Fruit fly (Drosophila melanogaster) whole organism, embryonic: ENCODE results near the gene CG34039.

ENCODE experiments used
- B-H2 ChIP-seq: fragments of 200-800 bp; sonication (Bioruptor generic); optimal IDR thresholded peaks from 2 replicates; lab custom pipeline; 2018; ENCODE audit warnings: missing biosample characterization, mild to moderate bottlenecking, missing genetic modification characterization
- CG13775 ChIP-seq: fragments of 200-800 bp; sonication (Bioruptor generic); optimal IDR thresholded peaks from 3 replicates; lab custom pipeline; 2017; ENCODE audit warnings: missing biosample characterization, mild to moderate bottlenecking, missing genetic modification characterization
- CG14014 ChIP-seq: fragments of 200-800 bp; sonication (Bioruptor generic); IDR thresholded peaks from 2 replicates; pipeline ENCODE4 v1.3.6; 2022; ENCODE audit warnings: missing biosample characterization, missing genetic modification characterization
- CG15073 ChIP-seq: fragments of 200-800 bp; sonication (Bioruptor generic); optimal IDR thresholded peaks from 2 replicates; lab custom pipeline; 2016; ENCODE audit warnings: missing biosample characterization, missing genetic modification characterization
- CG16779 ChIP-seq: fragments of 200-800 bp; sonication (Bioruptor generic); IDR thresholded peaks from 2 replicates; pipeline ENCODE4 v1.3.6; 2022; ENCODE audit warnings: missing biosample characterization, missing genetic modification characterization
- CG17359 ChIP-seq: fragments of 200-800 bp; sonication (Bioruptor generic); optimal IDR thresholded peaks from 3 replicates; lab custom pipeline; 2018; ENCODE audit warnings: missing biosample characterization, mild to moderate bottlenecking, missing genetic modification characterization, moderate library complexity
- CG17612 ChIP-seq: fragments of 200-800 bp; sonication (Bioruptor generic); IDR thresholded peaks from 2 replicates; pipeline ENCODE4 v1.3.6; 2022; ENCODE audit warnings: missing biosample characterization, missing genetic modification characterization
- CG17912 ChIP-seq: fragments of 200-800 bp; sonication (Bioruptor generic); optimal IDR thresholded peaks from 2 replicates; lab custom pipeline; 2018; ENCODE audit warnings: missing biosample characterization, mild to moderate bottlenecking, missing genetic modification characterization
- CG18011 ChIP-seq: fragments of 200-800 bp; sonication (Bioruptor generic); optimal IDR thresholded peaks from 2 replicates; lab custom pipeline; 2017; ENCODE audit warnings: missing biosample characterization, missing genetic modification characterization, mild to moderate bottlenecking, moderate library complexity, missing genotype
- CG1832 ChIP-seq: fragments of 200-800 bp; sonication (Bioruptor generic); optimal IDR thresholded peaks from 2 replicates; lab custom pipeline; 2017; ENCODE audit warnings: missing biosample characterization, mild to moderate bottlenecking, missing genetic modification characterization, inconsistent platforms
- CG30431 ChIP-seq: fragments of 200-800 bp; sonication (Bioruptor generic); optimal IDR thresholded peaks from 2 replicates; lab custom pipeline; 2017; ENCODE audit warnings: missing biosample characterization, missing genetic modification characterization
- CG32767 ChIP-seq: fragments of 200-800 bp; sonication (Bioruptor generic); IDR thresholded peaks from 2 replicates; pipeline ENCODE4 v1.3.6; 2022; ENCODE audit warnings: missing biosample characterization, missing genetic modification characterization
- CG32772 ChIP-seq: fragments of 200-800 bp; sonication (Bioruptor generic); IDR thresholded peaks from 2 replicates; pipeline ENCODE4 v1.3.6; 2022; ENCODE audit warnings: missing biosample characterization, missing genetic modification characterization
- CG4282 ChIP-seq: fragments of 200-800 bp; sonication (Bioruptor generic); optimal IDR thresholded peaks from 2 replicates; lab custom pipeline; 2016; ENCODE audit warnings: missing biosample characterization, missing genetic modification characterization
- CG43689 ChIP-seq: fragments of 200-800 bp; sonication (Bioruptor generic); IDR thresholded peaks from 2 replicates; pipeline ENCODE4 v1.3.6; 2022; ENCODE audit warnings: missing biosample characterization, missing genetic modification characterization
- CG5953 ChIP-seq: fragments of 200-800 bp; sonication (Bioruptor generic); IDR thresholded peaks from 2 replicates; pipeline ENCODE4 v1.3.6; 2022; ENCODE audit warnings: missing biosample characterization, missing genetic modification characterization
- CG6272 ChIP-seq: fragments of 200-800 bp; sonication (Bioruptor generic); IDR thresholded peaks from 2 replicates; pipeline ENCODE4 v1.3.6; 2022; ENCODE audit warnings: missing biosample characterization, missing genetic modification characterization
- CG7786 ChIP-seq: fragments of 200-800 bp; sonication (Bioruptor generic); optimal IDR thresholded peaks from 2 replicates; lab custom pipeline; 2016; ENCODE audit warnings: missing biosample characterization, missing genetic modification characterization
- CG7839 ChIP-seq: fragments of 200-800 bp; sonication (Bioruptor generic); optimal IDR thresholded peaks from 3 replicates; lab custom pipeline; 2018; ENCODE audit warnings: missing biosample characterization, mild to moderate bottlenecking, missing genetic modification characterization, moderate library complexity
- D ChIP-seq, 2 experiments: fragments of 200-800 bp in 1 of 2; fragments of >200 bp in 1 of 2; sonication (Bioruptor generic) in 1 of 2; optimal IDR thresholded peaks; 2 replicates in 1 of 2; 3 replicates in 1 of 2; lab custom pipeline; 2017; ENCODE audit warnings: mild to moderate bottlenecking in 1 of 2, missing biosample characterization in 1 of 2, missing genetic modification characterization in 1 of 2, missing genetic modification reagents in 1 of 2
- Dek ChIP-seq: fragments of 200-800 bp; sonication (Bioruptor generic); optimal IDR thresholded peaks from 3 replicates; lab custom pipeline; 2019; ENCODE audit warnings: missing biosample characterization, mild to moderate bottlenecking, missing genetic modification characterization, moderate library complexity
- Dfd ChIP-seq, 2 experiments: fragments of >200 bp; optimal IDR thresholded peaks; 2 replicates each; lab custom pipeline; 2017; ENCODE audit warnings: missing biosample characterization in 2 of 2, missing genetic modification characterization in 2 of 2
- Hey ChIP-seq: fragments of 200-800 bp; sonication (Bioruptor generic); optimal IDR thresholded peaks from 3 replicates; lab custom pipeline; 2018; ENCODE audit warnings: missing biosample characterization, mild to moderate bottlenecking, missing genetic modification characterization
- MTF-1 ChIP-seq: fragments of 200-800 bp; sonication (Bioruptor generic); optimal IDR thresholded peaks from 2 replicates; lab custom pipeline; 2018; ENCODE audit warnings: missing biosample characterization, mild to moderate bottlenecking, missing genetic modification characterization, borderline replicate concordance
- NC2β ChIP-seq: fragments of 200-800 bp; sonication (Bioruptor generic); optimal IDR thresholded peaks from 2 replicates; lab custom pipeline; 2016; ENCODE audit warnings: missing biosample characterization, missing genetic modification characterization
- Sry-β ChIP-seq: fragments of 200-800 bp; sonication (Bioruptor generic); optimal IDR thresholded peaks from 2 replicates; lab custom pipeline; 2018; ENCODE audit warnings: missing biosample characterization, mild to moderate bottlenecking, missing genetic modification characterization, moderate library complexity
- Taf1 ChIP-seq: fragments of 200-800 bp; sonication (Bioruptor generic); IDR thresholded peaks from 2 replicates; pipeline ENCODE4 v1.3.6; 2022; ENCODE audit warnings: missing biosample characterization, missing genetic modification characterization
- Trl ChIP-seq, 3 experiments: fragments of >200 bp in 2 of 3; fragments of 200-800 bp in 1 of 3; sonication (Bioruptor generic) in 1 of 3; optimal IDR thresholded peaks; 2 replicates in 1 of 3; 3 replicates in 2 of 3; lab custom pipeline; 2016 to 2017; ENCODE audit warnings: missing biosample characterization in 1 of 3, missing genetic modification characterization in 1 of 3
- Usf ChIP-seq: fragments of 200-800 bp; sonication (Bioruptor generic); optimal IDR thresholded peaks from 2 replicates; lab custom pipeline; 2017; ENCODE audit warnings: missing genotype, missing biosample characterization, missing genetic modification characterization
- Vsx1 ChIP-seq: fragments of 200-800 bp; sonication (Bioruptor generic); optimal IDR thresholded peaks from 2 replicates; lab custom pipeline; 2017; ENCODE audit warnings: missing biosample characterization, mild to moderate bottlenecking, missing genetic modification characterization, missing genetic modification reagents
- YL-1 ChIP-seq: fragments of 200-800 bp; sonication (Bioruptor generic); optimal IDR thresholded peaks from 3 replicates; lab custom pipeline; 2017; ENCODE audit warnings: missing biosample characterization, mild to moderate bottlenecking, missing genetic modification characterization
- ac ChIP-seq: fragments of 200-800 bp; sonication (Bioruptor generic); optimal IDR thresholded peaks from 3 replicates; lab custom pipeline; 2017; ENCODE audit warnings: missing biosample characterization, mild to moderate bottlenecking, missing genetic modification characterization
- ara ChIP-seq: fragments of 200-800 bp; sonication (Bioruptor generic); IDR thresholded peaks from 2 replicates; pipeline ENCODE4 v1.3.6; 2022; ENCODE audit warnings: missing biosample characterization, missing genetic modification characterization
- bsh ChIP-seq, 2 experiments: fragments of 200-800 bp; sonication (Bioruptor generic); optimal IDR thresholded peaks; 2 replicates each; lab custom pipeline; 2017 to 2018; ENCODE audit warnings: mild to moderate bottlenecking in 2 of 2, missing biosample characterization in 2 of 2, missing genetic modification characterization in 2 of 2, moderate library complexity in 1 of 2
- cwo ChIP-seq: fragments of 200-800 bp; sonication (Bioruptor generic); optimal IDR thresholded peaks from 3 replicates; lab custom pipeline; 2017; ENCODE audit warnings: missing biosample characterization, missing genetic modification characterization, mild to moderate bottlenecking, moderate library complexity, missing genetic modification reagents
- fd64A ChIP-seq: fragments of 200-800 bp; sonication (Bioruptor generic); optimal IDR thresholded peaks from 3 replicates; lab custom pipeline; 2018; ENCODE audit warnings: missing biosample characterization, mild to moderate bottlenecking, missing genetic modification characterization
- jigr1 ChIP-seq: fragments of 200-800 bp; sonication (Bioruptor generic); IDR thresholded peaks from 3 replicates; pipeline ENCODE4 v1.3.6; 2022; ENCODE audit warnings: missing biosample characterization, missing genetic modification characterization
- klu ChIP-seq: fragments of 200-800 bp; sonication (Bioruptor generic); IDR thresholded peaks from 2 replicates; pipeline ENCODE4 v1.3.6; 2022; ENCODE audit warnings: missing biosample characterization, missing genetic modification characterization
- maf-S ChIP-seq: fragments of 200-800 bp; sonication (Bioruptor generic); optimal IDR thresholded peaks from 2 replicates; lab custom pipeline; 2016; ENCODE audit warnings: missing biosample characterization, missing genetic modification characterization
- nau ChIP-seq: fragments of 200-800 bp; sonication (Bioruptor generic); optimal IDR thresholded peaks from 3 replicates; lab custom pipeline; 2017; ENCODE audit warnings: missing biosample characterization, mild to moderate bottlenecking, missing genetic modification characterization, missing genetic modification reagents
- nmo ChIP-seq: fragments of 200-800 bp; sonication (Bioruptor generic); optimal IDR thresholded peaks from 2 replicates; lab custom pipeline; 2018; ENCODE audit warnings: missing biosample characterization, mild to moderate bottlenecking, missing genetic modification characterization, moderate library complexity
- sd ChIP-seq: fragments of 200-800 bp; sonication (Bioruptor generic); optimal IDR thresholded peaks from 3 replicates; lab custom pipeline; 2018; ENCODE audit warnings: missing biosample characterization, mild to moderate bottlenecking, missing genetic modification characterization, moderate library complexity
- sens ChIP-seq: fragments of 200-800 bp; sonication (Bioruptor generic); peaks from one replicate; lab custom pipeline; 2016; ENCODE audit warnings: missing biosample characterization, missing genetic modification characterization
- seq ChIP-seq: fragments of 200-800 bp; sonication (Bioruptor generic); IDR thresholded peaks from 2 replicates; pipeline ENCODE4 v1.3.6; 2022; ENCODE audit warnings: missing biosample characterization, missing genetic modification characterization
- slbo ChIP-seq: fragments of 200-800 bp; sonication (Bioruptor generic); IDR thresholded peaks from 2 replicates; pipeline ENCODE4 v1.3.6; 2022; ENCODE audit warnings: missing biosample characterization, missing genetic modification characterization
- sob ChIP-seq: fragments of 200-800 bp; sonication (Bioruptor generic); IDR thresholded peaks from 2 replicates; pipeline ENCODE4 v1.3.6; 2022; ENCODE audit warnings: missing biosample characterization, missing genetic modification characterization
- trh ChIP-seq: fragments of 200-800 bp; sonication (Bioruptor generic); optimal IDR thresholded peaks from 2 replicates; lab custom pipeline; 2016; ENCODE audit warnings: missing biosample characterization, missing genetic modification characterization
- vnd ChIP-seq: fragments of 200-800 bp; sonication (Bioruptor generic); IDR thresholded peaks from 3 replicates; pipeline ENCODE4 v1.3.6; 2022; ENCODE audit warnings: missing biosample characterization, missing genetic modification characterization; ENCODE audit not compliant: partially characterized antibody
- yki ChIP-seq: fragments of >200 bp; optimal IDR thresholded peaks from 3 replicates; lab custom pipeline; 2018
- zen ChIP-seq: fragments of 200-800 bp; sonication (Bioruptor generic); optimal IDR thresholded peaks from 3 replicates; lab custom pipeline; 2018; ENCODE audit warnings: missing biosample characterization, mild to moderate bottlenecking, missing genetic modification characterization, moderate library complexity
- zfh1 ChIP-seq: fragments of 200-800 bp; sonication (Bioruptor generic); IDR thresholded peaks from 3 replicates; pipeline ENCODE4 v1.3.6; 2022; ENCODE audit warnings: missing biosample characterization, missing genetic modification characterization

The CG34039 gene

DNA sequence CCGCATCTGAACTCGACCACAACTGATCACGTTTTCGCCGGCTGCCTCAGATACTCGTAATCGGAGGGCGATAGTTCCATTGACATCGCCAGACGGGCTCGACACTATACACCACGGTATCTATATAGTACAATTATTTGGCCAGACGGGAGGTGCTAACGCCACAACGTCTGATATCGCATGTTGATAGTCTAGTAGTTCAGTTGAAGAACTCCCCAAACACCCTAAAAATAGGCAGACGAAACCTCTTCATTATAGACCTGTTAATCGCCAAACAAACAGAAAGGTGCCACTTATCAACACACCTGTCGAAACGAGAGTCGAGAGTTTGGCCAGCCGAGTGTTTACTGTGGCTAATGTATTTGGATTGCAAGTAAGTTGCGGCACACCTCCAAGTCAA lies 4.7 kb upstream of the CG34039 start (continued):
- no peak; the same call in 1 of the 2 replicates for TF ChIP-seq CG14014 (GFP tag; lab: Robert Waterston, UW)
- no peak for TF ChIP-seq CG7839 (tag; lab: Kevin White, UChicago)
- peak; percentile 76 for TF ChIP-seq fd64A
- TF ChIP-seq zen (tag; lab: Kevin White, UChicago), result peak; percentile 73
- no peak for TF ChIP-seq Dek (tag; lab: Kevin White, UChicago)
- no peak for TF ChIP-seq CG32772 (GFP tag; lab: Robert Waterston, UW)
- no peak for TF ChIP-seq CG43689
- TF ChIP-seq CG5953 (GFP tag; lab: Robert Waterston, UW), result no peak
- peak; percentile 75 for TF ChIP-seq Vsx1 (GFP tag; lab: Kevin White, UChicago)
- TF ChIP-seq CG1832 (GFP tag; lab: Kevin White, UChicago), result no peak
- no peak for TF ChIP-seq klu (GFP tag; lab: Robert Waterston, UW)
- TF ChIP-seq CG15073 (GFP tag; lab: Kevin White, UChicago), result no peak
- TF ChIP-seq yki, result no peak
- TF ChIP-seq Dfd (GFP tag; optimal IDR thresholded peaks at IDR 0.05; lab: Kevin White, UChicago), result no peak
- peak in 1 of 2 experiments; percentile 35 for TF ChIP-seq bsh (GFP tag; optimal IDR thresholded peaks at IDR 0.05; lab: Kevin White, UChicago)
- no peak for TF ChIP-seq jigr1 (GFP tag; lab: Robert Waterston, UW)
- no peak for TF ChIP-seq vnd (GFP tag; lab: Robert Waterston, UW)
- no peak for TF ChIP-seq CG30431
- TF ChIP-seq nau (GFP tag; lab: Kevin White, UChicago), result peak; percentile 61
- TF ChIP-seq D (optimal IDR thresholded peaks at IDR 0.05; lab: Kevin White, UChicago), result no peak
- TF ChIP-seq D (GFP tag; optimal IDR thresholded peaks at IDR 0.05; lab: Kevin White, UChicago), result peak; percentile 61
- TF ChIP-seq CG7786 (GFP tag; lab: Kevin White, UChicago), result no peak
- no peak for TF ChIP-seq B-H2
- no peak for TF ChIP-seq maf-S
- no peak for TF ChIP-seq CG13775 (GFP tag; lab: Kevin White, UChicago)
- TF ChIP-seq Hey (tag; lab: Kevin White, UChicago), result peak; percentile 58
- peak; percentile 54 for TF ChIP-seq ac (GFP tag; lab: Kevin White, UChicago)
- TF ChIP-seq MTF-1 (GFP tag; lab: Kevin White, UChicago), result peak; percentile 58
- peak; percentile 58 for TF ChIP-seq sd (tag; lab: Kevin White, UChicago)
- TF ChIP-seq ara (GFP tag; lab: Robert Waterston, UW), result no peak
- TF ChIP-seq CG17359 (tag; lab: Kevin White, UChicago), result peak; percentile 52
- TF ChIP-seq CG32767 (GFP tag; lab: Robert Waterston, UW), result no peak
- TF ChIP-seq Sry-β (GFP tag; lab: Kevin White, UChicago), result no peak
- TF ChIP-seq trh (GFP tag; lab: Kevin White, UChicago), result no peak
- no peak for TF ChIP-seq slbo (GFP tag; lab: Robert Waterston, UW)
- no peak for TF ChIP-seq Trl (optimal IDR thresholded peaks at IDR 0.05; lab: Kevin White, UChicago)
- TF ChIP-seq Trl (GFP tag; optimal IDR thresholded peaks at IDR 0.05; lab: Kevin White, UChicago), result no peak
- no peak for TF ChIP-seq CG16779
- peak; percentile 56; the same call in 1 of the 2 replicates for TF ChIP-seq sob (GFP tag; lab: Robert Waterston, UW)
- TF ChIP-seq sens (GFP tag; lab: Kevin White, UChicago), result no peak
- no peak for TF ChIP-seq Taf1
- no peak for TF ChIP-seq Usf (GFP tag; lab: Kevin White, UChicago)
- TF ChIP-seq YL-1 (GFP tag; lab: Kevin White, UChicago), result no peak
- peak; percentile 65 for TF ChIP-seq CG17912 (GFP tag; lab: Kevin White, UChicago)
- no peak for TF ChIP-seq CG6272 (GFP tag; lab: Robert Waterston, UW)
- no peak for TF ChIP-seq CG17612 (GFP tag; lab: Robert Waterston, UW)
- no peak for TF ChIP-seq CG4282 (GFP tag; lab: Kevin White, UChicago)
- TF ChIP-seq NC2β (GFP tag; lab: Kevin White, UChicago), result peak; percentile 3
- peak; percentile 85 for TF ChIP-seq cwo (GFP tag; lab: Kevin White, UChicago)
- TF ChIP-seq seq (GFP tag; lab: Robert Waterston, UW), result 0 out of 2 replicates have a peak, but pooled peaks have one; percentile 38
- TF ChIP-seq CG18011 (GFP tag; lab: Kevin White, UChicago), result no peak
- no peak for TF ChIP-seq nmo (GFP tag; lab: Kevin White, UChicago)
- peak; percentile 57; the same call in 2 of the 3 replicates for TF ChIP-seq zfh1 (GFP tag; lab: Robert Waterston, UW)
